Fruit fly (Drosophila melanogaster): ENCODE measurements around the gene Spt3.

Spt3 gene

DNA sequence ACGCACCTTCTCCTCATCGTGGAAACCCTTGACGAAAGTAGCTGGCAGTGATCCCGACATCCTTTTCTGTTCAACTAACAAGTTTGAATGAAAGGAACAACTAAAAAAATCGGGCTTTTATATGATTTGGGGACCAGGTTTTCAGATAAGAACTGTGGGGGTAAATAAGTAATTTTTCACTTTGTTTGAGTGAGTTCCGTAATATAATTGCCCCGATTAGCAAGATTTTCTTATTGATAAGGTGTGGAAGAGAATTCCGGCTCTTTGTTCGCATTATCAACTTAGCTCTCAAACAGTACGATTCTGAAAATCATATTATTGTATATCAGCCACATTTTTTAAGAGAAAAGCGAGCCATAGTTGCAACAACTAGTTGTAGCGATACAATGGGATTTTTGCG is 35.0 kb upstream of the Spt3 start, which contains the start of gene CG12224:
Gene CG12224, minus strand, starts transcription at position 101 of the 400 bp plus-strand sequence.
- TF ChIP-seq N (GFP tag; optimal IDR thresholded peaks at IDR 0.05) (no peak), HLH106 (tag; optimal IDR thresholded peaks at IDR 0.05) (no peak), ey (GFP tag; optimal IDR thresholded peaks at IDR 0.05) (no peak), rgr (GFP tag; optimal IDR thresholded peaks at IDR 0.05) (no peak), usp (GFP tag; optimal IDR thresholded peaks at IDR 0.05) (no peak), psq (GFP tag; optimal IDR thresholded peaks at IDR 0.05) (no peak), br (GFP tag; optimal IDR thresholded peaks at IDR 0.05) (no peak), dl (GFP tag; optimal IDR thresholded peaks at IDR 0.05; ENCODE audit: insufficient read depth in 1 of 2, partially characterized antibody in 2 of 2) (no peak), CrebA (GFP tag; optimal IDR thresholded peaks at IDR 0.05; ENCODE audit: borderline replicate concordance) (no peak), fru (GFP tag; optimal IDR thresholded peaks at IDR 0.05) (no peak), lola (GFP tag; optimal IDR thresholded peaks at IDR 0.05) (no peak), Hnf4 (GFP tag; optimal IDR thresholded peaks at IDR 0.05) (no peak), jim (GFP tag; optimal IDR thresholded peaks at IDR 0.05) (no peak), h (GFP tag; optimal IDR thresholded peaks at IDR 0.05) (no peak), CG9705 (GFP tag; optimal IDR thresholded peaks at IDR 0.05) (no peak), sage (GFP tag; optimal IDR thresholded peaks at IDR 0.05) (no peak)

DNA sequence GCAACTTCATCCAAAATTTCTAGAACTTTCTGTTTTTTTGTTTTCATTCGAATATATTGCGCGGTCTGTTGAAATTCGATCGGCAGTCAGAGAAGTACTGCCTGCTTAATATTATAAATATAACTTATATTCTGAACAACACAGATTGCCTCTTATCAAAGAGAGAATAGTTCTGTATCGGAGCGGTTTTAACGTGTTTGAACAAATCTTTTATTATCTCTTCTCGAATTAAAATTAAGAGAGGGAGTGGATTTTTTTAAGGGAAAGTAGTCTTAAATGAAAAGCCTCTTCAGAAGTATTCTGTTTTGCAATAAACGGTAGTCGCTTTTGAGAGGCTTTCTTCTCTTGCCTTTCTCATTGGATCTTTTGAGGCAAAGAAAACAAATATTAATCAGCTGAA is 34.4 kb upstream of the Spt3 start:
- peak; percentile 21 for TF ChIP-seq CrebA (GFP tag; optimal IDR thresholded peaks at IDR 0.05; ENCODE audit: borderline replicate concordance)
- TF ChIP-seq Abd-B (GFP tag; optimal IDR thresholded peaks at IDR 0.05) = no peak
- no peak for TF ChIP-seq ey (GFP tag; optimal IDR thresholded peaks at IDR 0.05)

DNA sequence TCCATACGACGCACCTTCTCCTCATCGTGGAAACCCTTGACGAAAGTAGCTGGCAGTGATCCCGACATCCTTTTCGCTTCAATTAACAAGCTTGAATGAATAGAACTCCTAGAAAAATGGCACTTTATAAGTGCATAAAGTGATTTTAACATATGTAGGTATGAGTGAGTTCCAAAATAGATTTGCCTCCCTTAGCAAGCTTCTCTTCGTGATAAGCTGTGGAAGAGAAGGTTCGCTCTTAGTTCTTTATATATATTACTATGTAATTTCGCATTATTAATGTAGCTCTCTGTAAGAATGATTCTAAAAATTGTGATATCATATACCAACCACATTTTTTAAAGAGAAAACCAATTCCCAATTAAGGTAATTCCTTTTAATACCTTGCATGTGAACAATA is 32.5 kb upstream of the Spt3 start, which contains the start of gene CG3397:
Gene CG3397, minus strand, starts transcription at position 101 of the 400 bp plus-strand sequence.
- no peak for TF ChIP-seq rgr (GFP tag; optimal IDR thresholded peaks at IDR 0.05)
- TF ChIP-seq CG9705 (GFP tag; optimal IDR thresholded peaks at IDR 0.05) = no peak
- TF ChIP-seq sage (GFP tag; optimal IDR thresholded peaks at IDR 0.05) = peak; percentile 16
- no peak for TF ChIP-seq pan (optimal IDR thresholded peaks at IDR 0.05)
- no peak for TF ChIP-seq brk (GFP tag; optimal IDR thresholded peaks at IDR 0.05)

DNA sequence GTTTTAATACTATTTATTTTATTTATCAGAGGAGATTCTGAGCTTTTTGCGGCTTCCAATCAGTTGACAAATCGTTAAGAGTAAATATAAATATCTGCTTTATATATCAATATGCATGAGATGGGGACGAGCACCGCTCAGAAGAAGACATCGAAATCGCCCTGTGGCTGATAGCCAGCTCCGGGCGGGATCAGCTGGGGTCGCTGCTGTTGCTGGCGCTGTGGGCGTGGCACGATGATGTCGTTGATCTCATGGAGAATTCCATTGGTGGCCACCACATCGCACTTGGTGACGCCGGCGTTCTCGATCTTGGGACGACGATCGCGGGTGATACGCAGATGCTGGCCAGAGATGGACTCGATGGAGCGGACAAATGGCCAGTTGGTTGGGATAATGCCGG is 32.1 kb upstream of the Spt3 start:
- no peak for TF ChIP-seq Hr83 (GFP tag; optimal IDR thresholded peaks at IDR 0.05; ENCODE audit: poor library complexity, severe bottlenecking)
- no peak for TF ChIP-seq usp (GFP tag; optimal IDR thresholded peaks at IDR 0.05)
- no peak for TF ChIP-seq CG32264 (GFP tag; optimal IDR thresholded peaks at IDR 0.05)
- TF ChIP-seq Dif (GFP tag; optimal IDR thresholded peaks at IDR 0.05; ENCODE audit: partially characterized antibody) = peak; percentile 48
- no peak for TF ChIP-seq tai (GFP tag; optimal IDR thresholded peaks at IDR 0.05)
- no peak for TF ChIP-seq Hnf4 (GFP tag; optimal IDR thresholded peaks at IDR 0.05)
- TF ChIP-seq Vsx2 (GFP tag; optimal IDR thresholded peaks at IDR 0.05; ENCODE audit: partially characterized antibody) = no peak
- no peak for TF ChIP-seq Sp1 (GFP tag; optimal IDR thresholded peaks at IDR 0.05)

DNA sequence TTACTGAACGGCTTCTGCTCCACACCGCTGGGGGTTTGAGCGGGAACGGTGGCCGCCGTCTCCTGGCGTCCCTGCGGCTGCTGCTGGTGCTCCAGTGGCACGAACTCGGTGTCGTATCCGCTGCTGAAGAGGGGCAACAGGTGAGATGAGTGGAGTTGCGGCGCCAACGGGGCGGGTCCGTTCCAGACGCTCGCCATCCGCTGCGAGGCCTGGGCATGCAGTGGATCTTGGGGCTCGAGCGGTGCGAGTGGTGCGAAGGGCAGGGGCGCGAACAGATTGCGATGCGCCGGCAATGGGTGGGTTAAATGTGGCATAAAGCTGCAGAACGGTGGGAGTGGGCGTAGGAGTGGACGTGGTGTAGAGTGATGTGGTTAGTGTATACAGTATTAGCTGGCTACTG is 27.8 kb upstream of the Spt3 start:
- TF ChIP-seq dl (GFP tag; optimal IDR thresholded peaks at IDR 0.05; ENCODE audit: insufficient read depth in 1 of 2, partially characterized antibody in 2 of 2) = no peak
- no peak for TF ChIP-seq Dif (GFP tag; optimal IDR thresholded peaks at IDR 0.05; ENCODE audit: partially characterized antibody)
- TF ChIP-seq OdsH (GFP tag; optimal IDR thresholded peaks at IDR 0.05) = no peak
- TF ChIP-seq CG32264 (GFP tag; optimal IDR thresholded peaks at IDR 0.05) = no peak
- TF ChIP-seq tai (GFP tag; optimal IDR thresholded peaks at IDR 0.05) = no peak
- no peak for TF ChIP-seq N (GFP tag; optimal IDR thresholded peaks at IDR 0.05)
- no peak for TF ChIP-seq h (GFP tag; optimal IDR thresholded peaks at IDR 0.05)
- TF ChIP-seq usp (GFP tag; optimal IDR thresholded peaks at IDR 0.05) = no peak
- no peak for TF ChIP-seq psq (GFP tag; optimal IDR thresholded peaks at IDR 0.05)
- no peak for TF ChIP-seq jim (GFP tag; optimal IDR thresholded peaks at IDR 0.05)
- no peak for TF ChIP-seq Mio (GFP tag; optimal IDR thresholded peaks at IDR 0.05)
- no peak for TF ChIP-seq fru (GFP tag; optimal IDR thresholded peaks at IDR 0.05)
- TF ChIP-seq Sp1 (GFP tag; optimal IDR thresholded peaks at IDR 0.05) = no peak
- no peak for TF ChIP-seq sv (GFP tag; optimal IDR thresholded peaks at IDR 0.05)
- no peak for TF ChIP-seq Vsx2 (GFP tag; optimal IDR thresholded peaks at IDR 0.05; ENCODE audit: partially characterized antibody)
- no peak for TF ChIP-seq Myc (optimal IDR thresholded peaks at IDR 0.05)
- no peak for TF ChIP-seq pan (optimal IDR thresholded peaks at IDR 0.05)
- no peak for TF ChIP-seq HLH106 (tag; optimal IDR thresholded peaks at IDR 0.05)
- TF ChIP-seq dsf (GFP tag; optimal IDR thresholded peaks at IDR 0.05; ENCODE audit: borderline replicate concordance) = no peak
- no peak for TF ChIP-seq Hr78 (GFP tag; optimal IDR thresholded peaks at IDR 0.05)
